Worm (Caenorhabditis elegans) whole organism, L1 larva: ENCODE results near the gene F10C1.3.

Experiments
- C04F5.9 ChIP-seq: sonication (generic microtip); optimal IDR thresholded peaks from 2 replicates; lab custom pipeline; 2016; ENCODE audit warnings: missing genetic modification characterization, missing compliant biosample characterization
- C16A3.4 ChIP-seq: fragments of 150-350 bp; optimal IDR thresholded peaks from 2 replicates; lab custom pipeline; 2014; ENCODE audit warnings: missing biosample characterization, missing genetic modification characterization
- F16B12.6 ChIP-seq: fragments of 150-350 bp; optimal IDR thresholded peaks from 2 replicates; lab custom pipeline; 2014; ENCODE audit warnings: missing biosample characterization, missing genetic modification characterization
- aly-2 ChIP-seq: fragments of 150-350 bp; optimal IDR thresholded peaks from 2 replicates; lab custom pipeline; 2014; ENCODE audit warnings: missing biosample characterization, missing genetic modification characterization
- blmp-1 ChIP-seq: fragments of 150-350 bp; optimal IDR thresholded peaks from 2 replicates; lab custom pipeline; 2014; ENCODE audit warnings: missing biosample characterization, missing genetic modification characterization
- dpl-1 ChIP-seq, 3 experiments: fragments of 150-350 bp in 2 of 3; sonication (generic microtip) in 1 of 3; optimal IDR thresholded peaks; 2 replicates each; lab custom pipeline; 2014 to 2017; ENCODE audit warnings: missing biosample characterization in 3 of 3, missing genetic modification characterization in 3 of 3, missing genetic modification reagents in 3 of 3
- dsc-1 ChIP-seq: sonication (generic microtip); optimal IDR thresholded peaks from 2 replicates; lab custom pipeline; 2016; ENCODE audit warnings: mild to moderate bottlenecking, missing genetic modification characterization, missing compliant biosample characterization
- efl-1 ChIP-seq, 4 experiments: fragments of 150-350 bp; optimal IDR thresholded peaks in 3 of 4; peaks in 1 of 4; 1 replicate in 1 of 4; 2 replicates in 3 of 4; lab custom pipeline; 2014; ENCODE audit warnings: missing biosample characterization in 2 of 4, missing genetic modification characterization in 2 of 4, missing genetic modification reagents in 2 of 4
- elt-3 ChIP-seq, 6 experiments: fragments of 150-350 bp in 1 of 6; sonication (generic microtip); optimal IDR thresholded peaks; 2 replicates each; lab custom pipeline; 2017 to 2018; ENCODE audit warnings: missing biosample characterization in 6 of 6, missing genetic modification characterization in 6 of 6, inconsistent platforms in 1 of 6
- ets-5 ChIP-seq: fragments of 200-800 bp; sonication (Bioruptor generic); IDR thresholded peaks from 2 replicates; pipeline ENCODE4 v1.3.6; 2022; ENCODE audit warnings: missing genetic modification characterization, missing compliant biosample characterization
- fos-1 ChIP-seq: fragments of 150-350 bp; optimal IDR thresholded peaks from 2 replicates; lab custom pipeline; 2014; ENCODE audit warnings: missing biosample characterization, missing genetic modification characterization
- grh-1 ChIP-seq: fragments of 200-800 bp; sonication (Bioruptor generic); IDR thresholded peaks from 2 replicates; pipeline ENCODE4 v1.3.6; 2022; ENCODE audit warnings: missing genetic modification reagents, missing genetic modification characterization, missing compliant biosample characterization
- hlh-17 ChIP-seq: fragments of 200-800 bp; sonication (Bioruptor generic); optimal IDR thresholded peaks from 2 replicates; lab custom pipeline; 2018; ENCODE audit warnings: missing genetic modification characterization, mild to moderate bottlenecking, missing compliant biosample characterization, moderate library complexity, borderline replicate concordance
- hlh-4 ChIP-seq: sonication (generic microtip); optimal IDR thresholded peaks from 2 replicates; lab custom pipeline; 2016; ENCODE audit warnings: mild to moderate bottlenecking, missing genetic modification characterization, missing compliant biosample characterization
- lin-15B ChIP-seq: fragments of 150-350 bp; sonication (generic microtip); optimal IDR thresholded peaks from 3 replicates; lab custom pipeline; 2014; ENCODE audit warnings: missing biosample characterization, missing genetic modification characterization
- lin-39 ChIP-seq: fragments of 150-350 bp; optimal IDR thresholded peaks from 2 replicates; lab custom pipeline; 2014; ENCODE audit warnings: missing biosample characterization, missing genetic modification reagents, missing genetic modification characterization
- lsy-2 ChIP-seq, 2 experiments: fragments of 150-350 bp; optimal IDR thresholded peaks; 2 replicates each; lab custom pipeline; 2014; ENCODE audit warnings: missing biosample characterization in 2 of 2, missing genetic modification characterization in 2 of 2
- mdl-1 ChIP-seq, 2 experiments: fragments of 150-350 bp; optimal IDR thresholded peaks; 2 replicates each; lab custom pipeline; 2014 to 2017; ENCODE audit warnings: missing biosample characterization in 2 of 2, missing genetic modification characterization in 2 of 2, inconsistent platforms in 1 of 2
- mef-2 ChIP-seq: fragments of 150-350 bp; optimal IDR thresholded peaks from 2 replicates; lab custom pipeline; 2014; ENCODE audit warnings: missing biosample characterization, missing genetic modification characterization
- mep-1 ChIP-seq: fragments of 150-350 bp; optimal IDR thresholded peaks from 2 replicates; lab custom pipeline; 2014; ENCODE audit warnings: missing biosample characterization, missing genetic modification characterization
- nhr-11 ChIP-seq: fragments of 150-350 bp; optimal IDR thresholded peaks from 2 replicates; lab custom pipeline; 2014; ENCODE audit warnings: missing biosample characterization, missing genetic modification characterization
- nhr-12 ChIP-seq: sonication (generic microtip); optimal IDR thresholded peaks from 2 replicates; lab custom pipeline; 2017; ENCODE audit warnings: missing biosample characterization, missing genetic modification characterization
- nhr-20 ChIP-seq: sonication (generic microtip); optimal IDR thresholded peaks from 2 replicates; lab custom pipeline; 2016; ENCODE audit warnings: mild to moderate bottlenecking, missing genetic modification characterization, missing compliant biosample characterization
- nhr-28 ChIP-seq: fragments of 150-350 bp; optimal IDR thresholded peaks from 2 replicates; lab custom pipeline; 2014; ENCODE audit warnings: missing biosample characterization, missing genetic modification characterization
- nhr-47 ChIP-seq: sonication (generic microtip); optimal IDR thresholded peaks from 2 replicates; lab custom pipeline; 2016; ENCODE audit warnings: mild to moderate bottlenecking, missing genetic modification characterization, moderate library complexity, missing compliant biosample characterization
- nhr-76 ChIP-seq: sonication (generic microtip); optimal IDR thresholded peaks from 2 replicates; lab custom pipeline; 2017; ENCODE audit warnings: missing biosample characterization, missing genetic modification characterization
- nhr-77 ChIP-seq: fragments of 150-350 bp; optimal IDR thresholded peaks from 2 replicates; lab custom pipeline; 2014; ENCODE audit warnings: missing biosample characterization, missing genetic modification characterization
- nhr-85 ChIP-seq: sonication (generic microtip); peaks from one replicate; lab custom pipeline; 2016; ENCODE audit warnings: missing genetic modification characterization, inconsistent platforms, missing compliant biosample characterization
- nhr-90 ChIP-seq: sonication (generic microtip); optimal IDR thresholded peaks from 2 replicates; lab custom pipeline; 2016; ENCODE audit warnings: mild to moderate bottlenecking, missing genetic modification characterization, missing compliant biosample characterization; ENCODE audit not compliant: poor library complexity
- pag-3 ChIP-seq: sonication (generic microtip); optimal IDR thresholded peaks from 2 replicates; lab custom pipeline; 2017; ENCODE audit warnings: missing genetic modification characterization, mild to moderate bottlenecking, missing compliant biosample characterization, antibody characterized with exemption, borderline replicate concordance; ENCODE audit not compliant: insufficient read depth
- pax-3 ChIP-seq: fragments of 200-800 bp; sonication (Bioruptor generic); optimal IDR thresholded peaks from 2 replicates; lab custom pipeline; 2018; ENCODE audit warnings: mild to moderate bottlenecking, missing genetic modification characterization, moderate library complexity, missing compliant biosample characterization
- skn-1 ChIP-seq: fragments of 150-350 bp; optimal IDR thresholded peaks from 2 replicates; lab custom pipeline; 2014; ENCODE audit warnings: missing biosample characterization, missing genetic modification characterization
- snu-23 ChIP-seq: sonication (generic microtip); optimal IDR thresholded peaks from 2 replicates; lab custom pipeline; 2016; ENCODE audit warnings: missing genetic modification characterization, missing compliant biosample characterization
- sox-4 ChIP-seq: sonication (generic microtip); optimal IDR thresholded peaks from 2 replicates; lab custom pipeline; 2016; ENCODE audit warnings: missing genetic modification characterization, missing compliant biosample characterization
- sptf-1 ChIP-seq: fragments of 150-350 bp; optimal IDR thresholded peaks from 2 replicates; lab custom pipeline; 2014; ENCODE audit warnings: missing biosample characterization, missing genetic modification characterization
- swsn-7 ChIP-seq: sonication (generic microtip); optimal IDR thresholded peaks from 2 replicates; lab custom pipeline; 2016; ENCODE audit warnings: missing genetic modification characterization, missing compliant biosample characterization
- tbx-2 ChIP-seq: sonication (generic microtip); optimal IDR thresholded peaks from 2 replicates; lab custom pipeline; 2016; ENCODE audit warnings: missing genetic modification characterization, missing compliant biosample characterization
- unc-130 ChIP-seq: fragments of 150-350 bp; optimal IDR thresholded peaks from 2 replicates; lab custom pipeline; 2017; ENCODE audit warnings: missing biosample characterization, missing genetic modification characterization, inconsistent platforms
- unc-62 ChIP-seq: fragments of 150-350 bp; optimal IDR thresholded peaks from 2 replicates; lab custom pipeline; 2014; ENCODE audit warnings: missing biosample characterization, missing genetic modification reagents, missing genetic modification characterization
- unc-86 ChIP-seq: sonication (generic microtip); optimal IDR thresholded peaks from 2 replicates; lab custom pipeline; 2016; ENCODE audit warnings: missing genetic modification characterization, missing compliant biosample characterization
- unc-98 ChIP-seq: fragments of 200-800 bp; sonication (Bioruptor generic); IDR thresholded peaks from 2 replicates; pipeline ENCODE4 v1.3.6; 2022; ENCODE audit warnings: missing genetic modification characterization, missing compliant biosample characterization
- xbp-1 ChIP-seq: sonication (generic microtip); optimal IDR thresholded peaks from 2 replicates; lab custom pipeline; 2016; ENCODE audit warnings: missing genetic modification characterization, missing compliant biosample characterization
- zag-1 ChIP-seq: fragments of 150-350 bp; optimal IDR thresholded peaks from 2 replicates; lab custom pipeline; 2014; ENCODE audit warnings: missing biosample characterization, missing genetic modification characterization
- ztf-4 ChIP-seq: fragments of 150-350 bp; optimal IDR thresholded peaks from 2 replicates; lab custom pipeline; 2014; ENCODE audit warnings: missing biosample characterization, missing genetic modification characterization

Gene F10C1.3

DNA sequence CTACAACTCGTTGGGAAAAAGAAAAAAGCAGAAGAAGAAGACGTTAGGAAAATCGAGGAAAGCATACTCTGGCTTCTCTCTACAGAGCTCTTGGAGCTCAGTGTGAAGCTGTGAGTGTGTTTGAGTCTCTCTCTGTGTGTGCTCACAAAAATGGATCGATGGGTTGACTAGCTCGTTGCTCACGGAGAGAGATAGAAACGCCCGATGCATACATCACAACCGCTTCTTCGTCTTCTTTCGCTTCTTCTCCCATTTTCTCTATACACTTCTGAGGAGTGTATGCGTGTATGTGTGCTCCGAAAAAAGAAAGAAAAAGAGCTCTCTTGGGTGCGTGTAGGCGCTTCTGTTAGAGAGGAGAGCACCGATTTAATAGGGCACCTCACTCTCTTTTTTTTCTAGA, 32.5 kb downstream of the F10C1.3 start (continued):
- peak; percentile 1 for TF ChIP-seq nhr-77 (tag; lab: Kevin White, UChicago)
- TF ChIP-seq tbx-2 (tag; lab: Kevin White, UChicago): peak; percentile 36
- TF ChIP-seq C16A3.4 (tag; lab: Kevin White, UChicago): peak; percentile 42
- TF ChIP-seq sptf-1 (tag; lab: Kevin White, UChicago): no peak
- TF ChIP-seq lin-15B (tag; lab: Kevin White, UChicago): peak; percentile 15
- peak; percentile 6 for TF ChIP-seq F16B12.6 (tag; lab: Kevin White, UChicago)
- no peak for TF ChIP-seq unc-62
- no peak for TF ChIP-seq nhr-12
- TF ChIP-seq ets-5 (GFP tag; lab: Robert Waterston, UW): no peak
- TF ChIP-seq unc-86 (tag; lab: Kevin White, UChicago): peak; percentile 67
- no peak for TF ChIP-seq unc-130
- peak in 1 of 3 experiments; percentile 39 for TF ChIP-seq dpl-1 (GFP tag; optimal IDR thresholded peaks at IDR 0.05; lab: Kevin White, UChicago)
- TF ChIP-seq grh-1: no peak
- no peak for TF ChIP-seq C04F5.9 (tag; lab: Kevin White, UChicago)
- peak; percentile 15 to 37 for TF ChIP-seq efl-1 (optimal IDR thresholded peaks at IDR 0.05; lab: Kevin White, UChicago)
- TF ChIP-seq efl-1 (GFP tag; optimal IDR thresholded peaks at IDR 0.05 in 1 of 2; lab: Kevin White, UChicago): no peak
- TF ChIP-seq nhr-47 (tag; lab: Kevin White, UChicago): peak; percentile 51
- no peak for TF ChIP-seq pag-3 (tag; lab: Kevin White, UChicago)
- TF ChIP-seq nhr-85 (tag; lab: Kevin White, UChicago): no peak
- no peak for TF ChIP-seq aly-2
- no peak for TF ChIP-seq nhr-20 (tag; lab: Kevin White, UChicago)
- no peak for TF ChIP-seq hlh-17 (GFP tag; lab: Kevin White, UChicago)
- TF ChIP-seq mef-2 (tag; lab: Kevin White, UChicago): no peak
- TF ChIP-seq unc-98: no peak
- TF ChIP-seq pax-3 (tag; lab: Kevin White, UChicago): no peak
- TF ChIP-seq fos-1 (tag; lab: Kevin White, UChicago): peak; percentile 64
- TF ChIP-seq zag-1: peak; percentile 70
- TF ChIP-seq sox-4 (tag; lab: Kevin White, UChicago): no peak
- no peak for TF ChIP-seq blmp-1 (tag; lab: Kevin White, UChicago)
- no peak for TF ChIP-seq nhr-76 (tag; lab: Kevin White, UChicago)
- peak; percentile 29 for TF ChIP-seq xbp-1
- peak in 1 of 2 experiments; percentile 71 for TF ChIP-seq lsy-2 (tag; optimal IDR thresholded peaks at IDR 0.05; lab: Kevin White, UChicago)
- TF ChIP-seq nhr-90 (tag; lab: Kevin White, UChicago): no peak
- TF ChIP-seq dsc-1 (tag; lab: Kevin White, UChicago): peak; percentile 0
- no peak for TF ChIP-seq lin-39
- no peak for TF ChIP-seq nhr-11 (tag; lab: Kevin White, UChicago)
- no peak for TF ChIP-seq mdl-1 (tag; optimal IDR thresholded peaks at IDR 0.05; lab: Kevin White, UChicago)
- TF ChIP-seq snu-23 (GFP tag; lab: Kevin White, UChicago): peak; percentile 61
- peak; percentile 33 for TF ChIP-seq skn-1 (tag; lab: Kevin White, UChicago)
- TF ChIP-seq ztf-4: no peak
- TF ChIP-seq swsn-7 (tag; lab: Kevin White, UChicago): peak; percentile 65

- TF ChIP-seq lin-39: no peak
Observed at ce11 chrII:5719848-5720247, 37.7 kb downstream of the F10C1.3 start, which contains the start of gene damt-1. Gene damt-1, plus strand, starts transcription at chrII:5720148.

DNA sequence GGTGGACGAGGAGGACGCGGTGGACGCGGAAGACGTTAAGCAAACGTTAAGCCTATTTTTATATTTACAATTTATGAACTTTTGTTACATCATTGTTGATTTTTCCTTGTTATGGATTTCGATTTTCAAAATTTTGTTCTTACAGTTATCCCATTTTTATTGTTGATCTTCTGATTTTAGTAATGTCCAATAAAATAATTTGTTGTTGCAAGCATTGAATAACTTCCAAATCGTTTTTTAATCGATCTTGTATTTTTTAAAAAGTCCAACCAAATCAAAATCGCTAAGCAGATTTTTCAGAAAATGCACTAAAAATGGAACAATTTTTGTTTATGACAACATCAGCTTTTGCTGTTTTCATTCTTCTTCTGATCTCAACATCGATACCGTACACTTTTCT, 39.7 kb downstream of the F10C1.3 start, which contains the start of gene zipt-3:
Gene zipt-3 (plus strand): TSS at position 301 of the 400 bp plus-strand sequence.
- TF ChIP-seq nhr-28 (tag; lab: Kevin White, UChicago): no peak
- no peak for TF ChIP-seq elt-3 (tag; optimal IDR thresholded peaks at IDR 0.05; lab: Kevin White, UChicago)
- TF ChIP-seq hlh-4: no peak
- TF ChIP-seq mep-1: no peak
- TF ChIP-seq grh-1: no peak
